Worm (Caenorhabditis elegans) whole organism, early embryonic: ENCODE data around the gene Y49E10.21.

Source experiments
- B0310.2 ChIP-seq: sonication (generic microtip); optimal IDR thresholded peaks from 2 replicates; lab custom pipeline; 2016; ENCODE audit warnings: mild to moderate bottlenecking, missing genetic modification characterization, missing compliant biosample characterization
- F13C5.2 ChIP-seq: sonication (generic microtip); optimal IDR thresholded peaks from 2 replicates; lab custom pipeline; 2017; ENCODE audit warnings: mild to moderate bottlenecking, missing genetic modification characterization, inconsistent platforms, missing compliant biosample characterization
- aly-1 ChIP-seq: sonication (generic microtip); optimal IDR thresholded peaks from 2 replicates; lab custom pipeline; 2016; ENCODE audit warnings: missing genetic modification characterization, missing compliant biosample characterization
- ama-1 ChIP-seq: fragments of 150-350 bp; optimal IDR thresholded peaks from 2 replicates; lab custom pipeline; 2014
- ceh-13 ChIP-seq: fragments of 200-800 bp; sonication (Bioruptor generic); optimal IDR thresholded peaks from 2 replicates; lab custom pipeline; 2018; ENCODE audit warnings: mild to moderate bottlenecking, missing genetic modification characterization, missing compliant biosample characterization
- ceh-36 ChIP-seq: sonication (generic microtip); optimal IDR thresholded peaks from 2 replicates; lab custom pipeline; 2016; ENCODE audit warnings: missing genetic modification characterization, inconsistent platforms, missing compliant biosample characterization
- ets-7 ChIP-seq: sonication (generic microtip); optimal IDR thresholded peaks from 2 replicates; lab custom pipeline; 2016; ENCODE audit warnings: missing genotype, missing genetic modification characterization, missing compliant biosample characterization
- flt-1 ChIP-seq: fragments of 200-800 bp; sonication (Bioruptor generic); IDR thresholded peaks from 2 replicates; pipeline ENCODE4 v1.3.6; 2022; ENCODE audit warnings: missing genetic modification characterization, missing compliant biosample characterization
- hmbx-1 ChIP-seq: sonication (generic microtip); optimal IDR thresholded peaks from 2 replicates; lab custom pipeline; 2016; ENCODE audit warnings: mild to moderate bottlenecking, missing genetic modification characterization, missing compliant biosample characterization
- hmg-4 ChIP-seq: fragments of 200-800 bp; sonication (Bioruptor generic); optimal IDR thresholded peaks from 2 replicates; lab custom pipeline; 2018; ENCODE audit warnings: mild to moderate bottlenecking, missing genetic modification characterization, missing compliant biosample characterization
- hnd-1 ChIP-seq: sonication (generic microtip); optimal IDR thresholded peaks from 2 replicates; lab custom pipeline; 2016; ENCODE audit warnings: missing genetic modification characterization, missing compliant biosample characterization
- pes-1 ChIP-seq: fragments of 200-800 bp; sonication (Bioruptor generic); IDR thresholded peaks from 2 replicates; pipeline ENCODE4 v1.3.6; 2022; ENCODE audit warnings: missing genetic modification reagents, missing genetic modification characterization, missing compliant biosample characterization
- scrt-1 ChIP-seq: fragments of 200-800 bp; sonication (Bioruptor generic); IDR thresholded peaks from 2 replicates; pipeline ENCODE4 v1.3.6; 2022; ENCODE audit warnings: missing genetic modification characterization, missing compliant biosample characterization
- sea-1 ChIP-seq: fragments of 200-800 bp; sonication (Bioruptor generic); conservative IDR thresholded peaks from 2 replicates; pipeline ENCODE4 v1.3.6; 2022; ENCODE audit warnings: missing genetic modification characterization, missing compliant biosample characterization
- tbx-11 ChIP-seq: fragments of 200-800 bp; sonication (Bioruptor generic); IDR thresholded peaks from 2 replicates; pipeline ENCODE4 v1.3.6; 2022; ENCODE audit warnings: missing genetic modification characterization, missing compliant biosample characterization
- tbx-37 ChIP-seq: fragments of 200-800 bp; sonication (Bioruptor generic); conservative IDR thresholded peaks from 2 replicates; pipeline ENCODE4 v1.3.6; 2022; ENCODE audit warnings: missing genetic modification reagents, missing genetic modification characterization, missing compliant biosample characterization
- tra-4 ChIP-seq: sonication (generic microtip); optimal IDR thresholded peaks from 2 replicates; lab custom pipeline; 2017; ENCODE audit warnings: missing genetic modification characterization, missing compliant biosample characterization

The Y49E10.21 gene

DNA sequence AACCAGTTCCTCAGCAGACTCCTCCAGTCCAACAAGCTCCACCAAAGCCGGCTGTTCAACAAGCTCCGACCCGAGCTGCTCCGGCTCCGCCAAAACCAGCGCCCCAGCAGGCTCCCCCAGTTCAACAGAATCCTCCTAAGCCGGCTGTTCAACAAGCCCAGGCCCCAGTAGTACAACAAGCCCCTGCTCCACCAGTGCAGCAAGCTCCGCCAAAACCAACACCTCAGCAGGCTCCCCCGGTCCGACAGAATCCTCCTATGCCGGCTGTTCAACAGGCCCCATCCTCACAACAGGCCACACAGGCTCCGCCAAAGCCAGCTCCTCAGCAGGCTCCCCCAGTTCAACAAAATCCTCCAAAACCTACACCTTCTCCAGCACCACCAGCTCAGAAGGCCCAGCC lies 13.2 kb downstream of the Y49E10.21 start:
- TF ChIP-seq aly-1 (tag; lab: Kevin White, UChicago) (peak; percentile 15), ama-1 (lab: Kevin White, UChicago) (no peak), hnd-1 (no peak), tbx-37 (no peak), ceh-13 (GFP tag; lab: Kevin White, UChicago) (no peak), ets-7 (tag; lab: Kevin White, UChicago) (no peak), tra-4 (no peak)

DNA sequence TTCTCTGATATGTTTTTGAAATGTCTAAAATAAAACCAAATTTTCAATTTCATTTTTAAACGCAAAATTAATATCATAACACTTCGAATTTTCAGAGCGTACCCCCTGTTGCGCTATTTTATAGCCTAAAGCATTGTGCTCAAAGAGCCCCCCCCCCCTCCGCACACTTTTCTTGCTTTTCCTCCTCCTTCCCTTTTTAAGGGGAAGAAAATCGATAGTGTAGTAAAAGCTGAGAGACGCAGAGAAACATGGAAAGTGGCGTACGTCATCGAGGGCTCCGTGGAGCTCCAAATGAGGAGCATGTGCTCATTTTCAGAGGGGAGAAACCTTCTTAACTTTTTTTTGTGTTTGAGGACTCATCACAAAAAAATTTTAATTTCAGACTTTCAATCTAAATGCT lies 15.1 kb downstream of the Y49E10.21 start, which contains the start of gene cccp-1:
Gene cccp-1, plus strand, starts transcription at position 377 of the 400 bp plus-strand sequence.
- TF ChIP-seq ceh-13 (GFP tag; lab: Kevin White, UChicago) (no peak), B0310.2 (tag; lab: Kevin White, UChicago) (no peak), tbx-37 (no peak), ets-7 (tag; lab: Kevin White, UChicago) (no peak), ceh-36 (tag; lab: Kevin White, UChicago) (no peak), flt-1 (GFP tag; lab: Robert Waterston, UW) (no peak), hmbx-1 (no peak), tbx-11 (no peak), pes-1 (GFP tag; lab: Robert Waterston, UW) (no peak), scrt-1 (no peak), hnd-1 (no peak), sea-1 (GFP tag; lab: Robert Waterston, UW) (no peak), F13C5.2 (tag; lab: Kevin White, UChicago) (no peak), hmg-4 (GFP tag; lab: Kevin White, UChicago) (no peak), tra-4 (no peak), aly-1 (tag; lab: Kevin White, UChicago) (no peak)

DNA sequence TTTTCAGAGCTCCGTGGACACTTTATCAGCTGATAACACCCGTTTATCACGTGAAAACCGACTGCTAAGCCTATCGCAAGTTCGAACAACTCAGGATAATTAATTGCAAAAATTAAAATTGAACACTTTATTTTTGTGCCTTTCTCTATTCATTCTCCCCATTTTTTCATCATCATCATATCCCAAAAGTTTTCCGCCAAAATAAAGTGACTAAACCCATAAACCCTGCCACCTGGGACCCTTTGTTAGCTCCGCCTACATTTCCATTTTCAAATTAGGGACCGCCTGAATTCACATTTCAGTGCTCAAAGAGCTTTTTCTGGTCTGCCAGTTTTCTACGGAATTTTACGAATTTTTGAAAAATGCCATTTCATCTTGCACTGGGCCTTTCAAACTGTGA lies 27.0 kb downstream of the Y49E10.21 start, which contains the start of gene arrd-16:
Gene arrd-16, plus strand, starts transcription at position 301 of the 400 bp plus-strand sequence.
- TF ChIP-seq hnd-1 (no peak), pes-1 (GFP tag; lab: Robert Waterston, UW) (no peak), tra-4 (no peak), ceh-13 (GFP tag; lab: Kevin White, UChicago) (no peak), hmg-4 (GFP tag; lab: Kevin White, UChicago) (no peak), ceh-36 (tag; lab: Kevin White, UChicago) (no peak), ama-1 (lab: Kevin White, UChicago) (no peak), aly-1 (tag; lab: Kevin White, UChicago) (no peak), sea-1 (GFP tag; lab: Robert Waterston, UW) (no peak), scrt-1 (no peak), tbx-11 (no peak), F13C5.2 (tag; lab: Kevin White, UChicago) (no peak), hmbx-1 (no peak), ets-7 (tag; lab: Kevin White, UChicago) (no peak), flt-1 (GFP tag; lab: Robert Waterston, UW) (no peak)

DNA sequence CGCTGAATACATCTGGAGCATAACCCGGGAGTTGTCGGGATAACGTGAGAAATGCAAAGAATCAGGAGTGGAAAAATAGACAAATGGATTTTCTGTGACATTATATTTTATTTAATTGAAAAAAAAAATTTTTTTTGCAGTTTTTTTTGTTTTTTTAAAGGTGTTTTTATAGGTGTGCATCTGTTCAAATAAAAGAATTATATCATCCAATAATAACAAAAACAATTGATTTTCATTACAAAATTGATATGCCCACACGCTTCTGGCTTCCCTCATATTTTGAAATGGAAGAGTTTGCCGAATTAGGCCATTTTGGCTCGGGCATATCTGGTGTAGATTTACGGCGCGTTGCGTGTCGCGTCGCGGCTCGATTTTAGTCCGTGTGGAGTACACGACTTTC lies 34.6 kb downstream of the Y49E10.21 start, which contains the start of gene Y49E10.25:
Gene Y49E10.25, minus strand, starts transcription at position 101 of the 400 bp plus-strand sequence.
- TF ChIP-seq ets-7 (tag; lab: Kevin White, UChicago) (no peak), tbx-11 (no peak), flt-1 (GFP tag; lab: Robert Waterston, UW) (no peak), ceh-13 (GFP tag; lab: Kevin White, UChicago) (no peak), tra-4 (no peak), hnd-1 (no peak)

DNA sequence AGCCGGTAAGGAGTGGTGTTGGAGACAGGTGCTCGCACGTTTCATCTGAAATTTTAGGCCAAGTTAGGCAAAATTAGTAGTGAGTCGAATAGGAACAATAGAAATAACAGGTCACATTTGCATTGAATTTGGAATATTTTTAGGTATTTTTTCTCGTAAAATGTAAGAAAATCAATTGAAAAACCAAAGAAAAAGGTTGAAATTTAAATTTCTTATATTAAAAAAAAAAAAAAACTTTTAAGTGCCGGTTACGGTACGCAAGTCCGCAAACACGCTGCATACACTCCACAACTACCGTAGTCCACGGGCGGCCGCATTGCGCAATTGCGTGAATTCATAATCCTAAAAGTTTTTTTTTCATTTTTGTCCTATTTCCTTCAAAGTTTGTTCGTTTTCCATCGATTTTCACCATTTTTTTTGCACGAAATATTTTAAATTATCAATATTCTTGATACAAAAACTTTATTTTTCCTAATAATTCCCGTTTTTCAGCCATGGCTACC lies 38.2 kb downstream of the Y49E10.21 start, which contains the start of the genes Y111B2A.1 and Y111B2A.2:
Gene Y111B2A.1, minus strand, starts transcription at position 51 of the 503 bp plus-strand sequence.
Gene Y111B2A.2, plus strand, starts transcription at position 493 of the 503 bp plus-strand sequence.
- TF ChIP-seq pes-1 (GFP tag; lab: Robert Waterston, UW) (no peak), ceh-36 (tag; lab: Kevin White, UChicago) (no peak), B0310.2 (tag; lab: Kevin White, UChicago) (no peak), ceh-13 (GFP tag; lab: Kevin White, UChicago) (no peak), tbx-37 (no peak), ama-1 (lab: Kevin White, UChicago) (no peak), scrt-1 (no peak), hnd-1 (no peak), F13C5.2 (tag; lab: Kevin White, UChicago) (no peak), hmbx-1 (no peak), tra-4 (no peak), ets-7 (tag; lab: Kevin White, UChicago) (no peak), aly-1 (tag; lab: Kevin White, UChicago) (no peak)

DNA sequence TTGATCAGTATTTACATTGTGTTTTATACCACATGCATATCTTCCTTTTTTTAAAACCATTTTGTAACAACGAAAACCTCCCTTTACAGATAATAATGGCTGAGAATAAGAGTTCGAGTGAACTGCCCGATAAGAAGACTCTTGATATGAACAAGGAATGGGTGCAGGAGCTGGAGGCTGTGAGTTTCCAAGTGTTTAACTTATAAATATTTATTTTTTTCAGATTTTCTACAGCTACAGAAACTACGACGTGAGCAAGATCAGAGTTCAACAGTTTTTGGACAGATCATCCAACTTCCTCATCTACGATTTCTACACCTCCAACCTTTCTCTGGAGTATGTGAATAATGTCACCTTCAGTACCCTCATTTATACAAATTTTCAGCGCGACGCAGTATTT lies 39.1 kb downstream of the Y49E10.21 start, which contains the start of gene herd-1:
Gene herd-1, plus strand, starts transcription at position 90 of the 400 bp plus-strand sequence.
- no peak for TF ChIP-seq hnd-1
- no peak for TF ChIP-seq ets-7 (tag; lab: Kevin White, UChicago)
- TF ChIP-seq pes-1 (GFP tag; lab: Robert Waterston, UW), result no peak
- no peak for TF ChIP-seq B0310.2 (tag; lab: Kevin White, UChicago)

DNA sequence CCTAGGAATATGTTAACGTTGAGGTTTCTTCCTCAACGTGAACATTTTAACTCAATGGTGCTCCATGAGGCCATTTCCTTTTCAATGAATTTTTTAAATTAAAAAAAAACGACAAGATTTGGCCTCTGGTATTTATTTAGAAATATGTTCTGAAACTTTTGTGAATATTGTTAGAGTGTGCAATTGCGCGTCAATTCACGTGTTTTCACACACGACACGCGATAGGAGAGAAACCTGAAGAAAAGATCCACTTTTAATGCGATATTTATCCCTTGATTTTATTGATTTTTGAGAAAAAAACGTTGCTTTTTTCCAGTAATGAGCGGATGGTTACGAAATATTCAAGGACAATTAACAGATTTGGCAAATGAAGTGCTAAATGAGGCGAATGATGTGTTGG lies 41.8 kb downstream of the Y49E10.21 start, which contains the start of gene sql-1:
Gene sql-1, plus strand, starts transcription at position 313 of the 400 bp plus-strand sequence.
- TF ChIP-seq scrt-1, result no peak
- TF ChIP-seq ceh-36 (tag; lab: Kevin White, UChicago), result no peak
- no peak for TF ChIP-seq pes-1 (GFP tag; lab: Robert Waterston, UW)
- no peak for TF ChIP-seq hnd-1
- no peak for TF ChIP-seq tra-4
- TF ChIP-seq ets-7 (tag; lab: Kevin White, UChicago), result no peak
- no peak for TF ChIP-seq tbx-37
- no peak for TF ChIP-seq ceh-13 (GFP tag; lab: Kevin White, UChicago)
- TF ChIP-seq ama-1 (lab: Kevin White, UChicago), result no peak
- no peak for TF ChIP-seq B0310.2 (tag; lab: Kevin White, UChicago)
- TF ChIP-seq hmbx-1, result no peak
- no peak for TF ChIP-seq sea-1 (GFP tag; lab: Robert Waterston, UW)
- TF ChIP-seq F13C5.2 (tag; lab: Kevin White, UChicago), result no peak
- TF ChIP-seq hmg-4 (GFP tag; lab: Kevin White, UChicago), result no peak
- no peak for TF ChIP-seq tbx-11
- TF ChIP-seq flt-1 (GFP tag; lab: Robert Waterston, UW), result no peak
- no peak for TF ChIP-seq aly-1 (tag; lab: Kevin White, UChicago)
